Worm (Caenorhabditis elegans): ENCODE measurements around the gene prp-19.

DNA sequence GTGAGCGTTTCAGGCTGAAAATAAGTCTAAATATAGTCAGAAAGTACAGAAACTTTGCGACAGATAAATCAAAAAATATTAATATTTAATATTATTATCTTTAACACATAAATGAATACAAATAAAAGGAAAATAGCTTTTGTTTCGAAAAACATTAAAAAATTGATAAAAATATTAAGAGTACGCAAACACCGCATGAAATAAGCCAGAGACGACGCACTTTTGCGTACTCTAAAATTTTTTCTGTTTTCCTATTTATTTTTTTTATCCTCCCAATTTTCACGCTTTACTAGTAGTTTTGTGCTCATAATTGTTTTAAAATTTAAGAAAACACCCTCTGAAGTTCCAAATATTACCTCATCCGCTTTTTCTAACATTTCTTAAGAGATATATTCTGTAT lies 18.7 kb downstream of the prp-19 start, which contains the start of the genes rbm-42 and grwd-1:
- no peak for TF ChIP-seq F13H6.1 (tag; optimal IDR thresholded peaks at IDR 0.05)
- no peak for TF ChIP-seq ztf-11 (tag; optimal IDR thresholded peaks at IDR 0.05)
- TF ChIP-seq elt-3 (tag; optimal IDR thresholded peaks at IDR 0.05), result no peak

Data from whole organism, L2 larva.